Fruit fly (Drosophila melanogaster): ENCODE data around the gene CG5697.

- TF ChIP-seq CTCF (optimal IDR thresholded peaks at IDR 0.05), result peak in 1 of 2 experiments; percentile 47
- no peak for TF ChIP-seq CG8478 (optimal IDR thresholded peaks at IDR 0.05)
Measured at dm6 chr3R:21064000-21064924, 48.5 kb downstream of the CG5697 start, which contains the start of gene Cortactin.
